Fruit fly (Drosophila melanogaster): ENCODE data around the gene ex.
A peak's percentile ranks its signal among the peaks of the same experiment; 100 is the strongest.

ex gene

DNA sequence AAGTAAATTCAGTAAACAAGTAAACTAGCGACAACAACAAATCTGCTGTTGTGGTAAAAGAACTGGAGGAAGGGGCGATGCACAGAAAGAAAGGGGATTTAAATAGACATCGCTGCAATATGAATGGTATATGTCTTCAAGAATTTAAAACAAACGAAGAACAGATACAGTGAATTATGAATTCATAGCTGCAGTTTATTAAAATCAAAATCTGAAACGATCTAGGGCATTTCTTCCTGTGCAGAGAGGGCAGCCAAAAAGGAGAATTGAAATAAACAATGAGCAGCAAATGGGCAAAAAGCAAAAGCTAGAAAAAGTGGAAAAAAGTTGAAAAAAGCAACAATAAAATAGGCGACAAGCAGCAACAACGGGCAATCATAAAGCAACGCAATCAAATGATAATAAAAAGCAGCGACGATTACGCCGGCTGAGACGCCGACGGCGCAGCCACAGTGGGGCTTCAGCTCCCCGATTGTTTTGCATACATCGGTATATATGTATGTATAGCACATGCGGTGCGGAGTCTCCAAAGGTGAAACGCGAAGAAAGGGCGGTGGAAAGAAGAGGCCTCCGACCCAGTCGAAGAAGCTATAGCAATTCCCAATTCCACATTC lies 37.8 kb downstream of the ex start (continued):
- TF ChIP-seq gcm (GFP tag; optimal IDR thresholded peaks at IDR 0.05), result peak; percentile 67
- TF ChIP-seq grau (tag; optimal IDR thresholded peaks at IDR 0.05), result peak; percentile 65
- 0 out of 3 replicates have a peak, but pooled peaks have one; percentile 42 for TF ChIP-seq Mrtf (GFP tag; IDR thresholded peaks at IDR 0.05)
- TF ChIP-seq zfh1 (GFP tag; IDR thresholded peaks at IDR 0.05), result peak; percentile 72

DNA sequence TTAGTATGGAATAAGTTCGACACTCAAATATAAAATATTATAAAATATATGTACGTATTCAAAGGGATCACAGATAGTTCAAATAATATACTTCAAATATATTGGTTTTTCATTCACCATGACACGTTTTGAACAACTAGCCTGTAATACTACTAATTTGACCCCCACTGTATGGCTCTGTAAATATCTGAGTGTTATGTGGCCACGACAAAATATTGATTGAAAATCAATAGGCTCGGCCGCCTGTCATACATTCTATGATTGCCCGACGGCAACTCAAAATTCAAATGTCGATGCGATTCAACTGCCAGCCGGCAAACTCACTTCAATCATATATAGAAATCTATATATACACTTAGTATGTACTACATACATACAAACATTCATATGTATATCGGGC lies 38.9 kb downstream of the ex start:
- TF ChIP-seq Sox102F (GFP tag; optimal IDR thresholded peaks at IDR 0.05), result peak; percentile 41
- TF ChIP-seq CG4707 (GFP tag; optimal IDR thresholded peaks at IDR 0.05), result peak; percentile 26
- TF ChIP-seq CG17568 (GFP tag; optimal IDR thresholded peaks at IDR 0.05), result peak; percentile 31
- TF ChIP-seq gcm (GFP tag; optimal IDR thresholded peaks at IDR 0.05), result peak; percentile 24
- peak; percentile 56 for TF ChIP-seq gem (tag; optimal IDR thresholded peaks at IDR 0.05)
- no peak for TF ChIP-seq HLH4C (GFP tag; IDR thresholded peaks at IDR 0.05; ENCODE audit: partially characterized antibody)
- TF ChIP-seq CG16815 (GFP tag; optimal IDR thresholded peaks at IDR 0.05), result peak; percentile 10
- TF ChIP-seq Doc2 (GFP tag; IDR thresholded peaks at IDR 0.05), result no peak
- no peak for TF ChIP-seq wdn (GFP tag; IDR thresholded peaks at IDR 0.05)
- no peak for TF ChIP-seq Camta (GFP tag; optimal IDR thresholded peaks at IDR 0.05)
- peak; percentile 7 for TF ChIP-seq wek (GFP tag; optimal IDR thresholded peaks at IDR 0.05)
- TF ChIP-seq CG11247 (GFP tag; IDR thresholded peaks at IDR 0.05), result no peak
- TF ChIP-seq sens (GFP tag), result peak; percentile 58
- no peak for TF ChIP-seq ab (GFP tag; optimal IDR thresholded peaks at IDR 0.05)
- no peak for TF ChIP-seq dan (GFP tag; IDR thresholded peaks at IDR 0.05)
- no peak for TF ChIP-seq CG13424 (tag; optimal IDR thresholded peaks at IDR 0.05)
- TF ChIP-seq CG12391 (tag; optimal IDR thresholded peaks at IDR 0.05), result peak; percentile 19
- peak; percentile 41 for TF ChIP-seq CG10209 (GFP tag; optimal IDR thresholded peaks at IDR 0.05)
- peak in 1 of 2 experiments; percentile 70 for TF ChIP-seq bsh (GFP tag; optimal IDR thresholded peaks at IDR 0.05)
- TF ChIP-seq Elba2 (GFP tag; optimal IDR thresholded peaks at IDR 0.05), result no peak
- TF ChIP-seq nmo (GFP tag; optimal IDR thresholded peaks at IDR 0.05), result no peak
- TF ChIP-seq CG2129 (GFP tag; IDR thresholded peaks at IDR 0.05; ENCODE audit: partially characterized antibody), result no peak
- TF ChIP-seq Bgb (GFP tag; IDR thresholded peaks at IDR 0.05; ENCODE audit: partially characterized antibody), result no peak
- peak; percentile 60 for TF ChIP-seq ATbp (GFP tag; optimal IDR thresholded peaks at IDR 0.05)
- no peak for TF ChIP-seq CG6254 (GFP tag; optimal IDR thresholded peaks at IDR 0.05)
- TF ChIP-seq stc (GFP tag; IDR thresholded peaks at IDR 0.05), result peak; percentile 14; the same call in 1 of the 2 replicates
- TF ChIP-seq her (GFP tag; optimal IDR thresholded peaks at IDR 0.05), result no peak
- no peak for TF ChIP-seq dm (GFP tag; optimal IDR thresholded peaks at IDR 0.05)
- peak; percentile 67 for TF ChIP-seq onecut (GFP tag; IDR thresholded peaks at IDR 0.05)
- TF ChIP-seq dati (GFP tag; IDR thresholded peaks at IDR 0.05), result no peak
- no peak for TF ChIP-seq ewg (GFP tag; optimal IDR thresholded peaks at IDR 0.05)
- no peak for TF ChIP-seq emc (GFP tag; optimal IDR thresholded peaks at IDR 0.05)
- no peak for TF ChIP-seq chif (GFP tag; optimal IDR thresholded peaks at IDR 0.05)
- no peak for TF ChIP-seq Mes4 (GFP tag; optimal IDR thresholded peaks at IDR 0.05)
- TF ChIP-seq CG1603 (tag; optimal IDR thresholded peaks at IDR 0.05), result peak; percentile 48
- peak; percentile 27 for TF ChIP-seq CG17359 (tag; optimal IDR thresholded peaks at IDR 0.05)
- TF ChIP-seq CG2712 (tag; optimal IDR thresholded peaks at IDR 0.05), result peak; percentile 17
- no peak for TF ChIP-seq Eip74EF (GFP tag; optimal IDR thresholded peaks at IDR 0.05)
- no peak for TF ChIP-seq CG10274 (GFP tag; optimal IDR thresholded peaks at IDR 0.05)
- TF ChIP-seq Ada2b (GFP tag; IDR thresholded peaks at IDR 0.05), result no peak
- no peak for TF ChIP-seq NK7.1 (GFP tag; optimal IDR thresholded peaks at IDR 0.05)
- TF ChIP-seq CG12769 (tag; optimal IDR thresholded peaks at IDR 0.05), result peak; percentile 17
- TF ChIP-seq CG15601 (tag; optimal IDR thresholded peaks at IDR 0.05), result peak; percentile 31
- TF ChIP-seq slou (GFP tag; optimal IDR thresholded peaks at IDR 0.05), result no peak
